Fruit fly (Drosophila melanogaster) whole organism, embryonic: ENCODE data around the gene zye.

Experiments
- Awh ChIP-seq: fragments of 200-800 bp; sonication (Bioruptor generic); IDR thresholded peaks from 2 replicates; pipeline ENCODE4, ENCODE4 v1.3.6; 2022; ENCODE audit warnings: missing biosample characterization, missing genetic modification characterization
- B-H2 ChIP-seq: fragments of 200-800 bp; sonication (Bioruptor generic); optimal IDR thresholded peaks from 2 replicates; lab custom pipeline; 2018; ENCODE audit warnings: missing biosample characterization, mild to moderate bottlenecking, missing genetic modification characterization
- Bgb ChIP-seq: fragments of 200-800 bp; sonication (Bioruptor generic); IDR thresholded peaks from 2 replicates; pipeline ENCODE4 v1.3.6; 2022; ENCODE audit warnings: missing biosample characterization, missing genetic modification characterization; ENCODE audit not compliant: partially characterized antibody
- CG10321 ChIP-seq: fragments of 200-800 bp; sonication (Bioruptor generic); IDR thresholded peaks from 2 replicates; pipeline ENCODE4 v1.3.6; 2022; ENCODE audit warnings: missing biosample characterization, missing genetic modification characterization
- CG11085 ChIP-seq: fragments of 200-800 bp; sonication (Bioruptor generic); IDR thresholded peaks from 2 replicates; pipeline ENCODE4 v1.3.6; 2022; ENCODE audit warnings: missing biosample characterization, missing genetic modification characterization
- CG12071 ChIP-seq: fragments of 200-800 bp; sonication (Bioruptor generic); optimal IDR thresholded peaks from 3 replicates; lab custom pipeline; 2018; ENCODE audit warnings: missing biosample characterization, mild to moderate bottlenecking, missing genetic modification characterization
- CG12769 ChIP-seq: fragments of 200-800 bp; sonication (Bioruptor generic); optimal IDR thresholded peaks from 2 replicates; lab custom pipeline; 2019; ENCODE audit warnings: missing biosample characterization, mild to moderate bottlenecking, missing genetic modification characterization, moderate library complexity
- CG13424 ChIP-seq: fragments of 200-800 bp; sonication (Bioruptor generic); optimal IDR thresholded peaks from 2 replicates; lab custom pipeline; 2019; ENCODE audit warnings: missing biosample characterization, mild to moderate bottlenecking, missing genetic modification characterization, moderate library complexity
- CG15269 ChIP-seq: fragments of 200-800 bp; sonication (Bioruptor generic); optimal IDR thresholded peaks from 2 replicates; lab custom pipeline; 2018; ENCODE audit warnings: missing biosample characterization, mild to moderate bottlenecking, missing genetic modification characterization, moderate library complexity
- CG16813 ChIP-seq: fragments of 200-800 bp; sonication (Bioruptor generic); IDR thresholded peaks from 3 replicates; pipeline ENCODE4 v1.3.6; 2022; ENCODE audit warnings: missing biosample characterization, missing genetic modification characterization; ENCODE audit not compliant: partially characterized antibody
- CG18011 ChIP-seq: fragments of 200-800 bp; sonication (Bioruptor generic); optimal IDR thresholded peaks from 2 replicates; lab custom pipeline; 2017; ENCODE audit warnings: missing biosample characterization, missing genetic modification characterization, mild to moderate bottlenecking, moderate library complexity, missing genotype
- CG18599 ChIP-seq: fragments of 200-800 bp; sonication (Bioruptor generic); optimal IDR thresholded peaks from 3 replicates; lab custom pipeline; 2017; ENCODE audit warnings: missing biosample characterization, missing genetic modification characterization, mild to moderate bottlenecking, moderate library complexity, missing genetic modification reagents
- CG2678 ChIP-seq: fragments of 200-800 bp; sonication (Bioruptor generic); optimal IDR thresholded peaks from 3 replicates; lab custom pipeline; 2019; ENCODE audit warnings: missing biosample characterization, mild to moderate bottlenecking, missing genetic modification characterization, moderate library complexity
- CG31441 ChIP-seq: fragments of 200-800 bp; sonication (Bioruptor generic); IDR thresholded peaks from 2 replicates; pipeline ENCODE4 v1.3.6; 2022; ENCODE audit warnings: missing biosample characterization, missing genetic modification characterization
- CG3726 ChIP-seq: fragments of 200-800 bp; sonication (Bioruptor generic); IDR thresholded peaks from 3 replicates; pipeline ENCODE4, ENCODE4 v1.3.6; 2022; ENCODE audit warnings: missing biosample characterization, missing genetic modification characterization
- CG6765 ChIP-seq: fragments of 200-800 bp; sonication (Bioruptor generic); optimal IDR thresholded peaks from 3 replicates; lab custom pipeline; 2017; ENCODE audit warnings: missing biosample characterization, mild to moderate bottlenecking, missing genetic modification characterization
- CG7786 ChIP-seq: fragments of 200-800 bp; sonication (Bioruptor generic); optimal IDR thresholded peaks from 2 replicates; lab custom pipeline; 2016; ENCODE audit warnings: missing biosample characterization, missing genetic modification characterization
- CG8359 ChIP-seq: fragments of 200-800 bp; sonication (Bioruptor generic); optimal IDR thresholded peaks from 2 replicates; lab custom pipeline; 2017; ENCODE audit warnings: missing biosample characterization, mild to moderate bottlenecking, missing genetic modification characterization, borderline replicate concordance
- CG8924 ChIP-seq: fragments of 200-800 bp; optimal IDR thresholded peaks from 3 replicates; lab custom pipeline; 2019; ENCODE audit warnings: missing biosample characterization, mild to moderate bottlenecking, missing genetic modification characterization, moderate library complexity
- CG9876 ChIP-seq: fragments of 200-800 bp; sonication (Bioruptor generic); optimal IDR thresholded peaks from 2 replicates; lab custom pipeline; 2016; ENCODE audit warnings: missing biosample characterization, missing genetic modification characterization
- CTCF ChIP-seq: fragments of 200-800 bp; sonication (Bioruptor generic); optimal IDR thresholded peaks from 2 replicates; lab custom pipeline; 2017; ENCODE audit warnings: missing biosample characterization, mild to moderate bottlenecking, missing genetic modification characterization, moderate library complexity
- D19B ChIP-seq: fragments of 200-800 bp; sonication (Bioruptor generic); optimal IDR thresholded peaks from 2 replicates; lab custom pipeline; 2017; ENCODE audit warnings: missing biosample characterization, mild to moderate bottlenecking, missing genetic modification characterization
- Doc3 ChIP-seq: fragments of 200-800 bp; sonication (Bioruptor generic); IDR thresholded peaks from 3 replicates; pipeline ENCODE4 v1.3.6; 2022; ENCODE audit warnings: missing biosample characterization, missing genetic modification characterization; ENCODE audit not compliant: partially characterized antibody
- Hand ChIP-seq: fragments of 200-800 bp; sonication (Bioruptor generic); optimal IDR thresholded peaks from 2 replicates; lab custom pipeline; 2017; ENCODE audit warnings: mild to moderate bottlenecking, missing biosample characterization, missing genetic modification reagents, missing genetic modification characterization
- Hey ChIP-seq: fragments of 200-800 bp; sonication (Bioruptor generic); optimal IDR thresholded peaks from 3 replicates; lab custom pipeline; 2018; ENCODE audit warnings: missing biosample characterization, mild to moderate bottlenecking, missing genetic modification characterization
- HmgD ChIP-seq: fragments of 200-800 bp; sonication (Bioruptor generic); optimal IDR thresholded peaks from 3 replicates; lab custom pipeline; 2016; ENCODE audit warnings: missing biosample characterization, missing genetic modification characterization
- Max ChIP-seq: fragments of 200-800 bp; sonication (Bioruptor generic); optimal IDR thresholded peaks from 2 replicates; lab custom pipeline; 2016; ENCODE audit warnings: missing biosample characterization, mild to moderate bottlenecking, missing genetic modification characterization
- NK7.1 ChIP-seq: fragments of 200-800 bp; sonication (Bioruptor generic); optimal IDR thresholded peaks from 3 replicates; lab custom pipeline; 2016; ENCODE audit warnings: missing biosample characterization, missing genetic modification characterization
- Sox102F ChIP-seq: fragments of 200-800 bp; sonication (Bioruptor generic); optimal IDR thresholded peaks from 2 replicates; lab custom pipeline; 2018; ENCODE audit warnings: missing biosample characterization, mild to moderate bottlenecking, missing genetic modification characterization, moderate library complexity
- Tbp ChIP-seq: fragments of >200 bp; optimal IDR thresholded peaks from 2 replicates; lab custom pipeline; 2018; ENCODE audit warnings: missing biosample characterization, missing genetic modification characterization
- cato ChIP-seq: fragments of 200-800 bp; sonication (Bioruptor generic); optimal IDR thresholded peaks from 2 replicates; lab custom pipeline; 2016; ENCODE audit warnings: missing biosample characterization, missing genetic modification characterization, borderline replicate concordance
- caup ChIP-seq: fragments of 200-800 bp; sonication (Bioruptor generic); optimal IDR thresholded peaks from 3 replicates; lab custom pipeline; 2017; ENCODE audit warnings: missing biosample characterization, mild to moderate bottlenecking, missing genetic modification characterization, moderate library complexity; ENCODE audit not compliant: severe bottlenecking
- chinmo ChIP-seq: fragments of 200-800 bp; sonication (Bioruptor generic); IDR thresholded peaks from 4 replicates; pipeline ENCODE4 v1.3.6; 2022; ENCODE audit warnings: missing biosample characterization, missing genetic modification characterization; ENCODE audit not compliant: partially characterized antibody
- chn ChIP-seq: fragments of 200-800 bp; sonication (Bioruptor generic); optimal IDR thresholded peaks from 2 replicates; lab custom pipeline; 2016; ENCODE audit warnings: missing biosample characterization, missing genetic modification characterization
- crc ChIP-seq: fragments of 200-800 bp; sonication (Bioruptor generic); optimal IDR thresholded peaks from 2 replicates; lab custom pipeline; 2016; ENCODE audit warnings: missing biosample characterization, missing genetic modification characterization
- cwo ChIP-seq: fragments of 200-800 bp; sonication (Bioruptor generic); optimal IDR thresholded peaks from 3 replicates; lab custom pipeline; 2017; ENCODE audit warnings: missing biosample characterization, missing genetic modification characterization, mild to moderate bottlenecking, moderate library complexity, missing genetic modification reagents
- dan ChIP-seq: fragments of 200-800 bp; sonication (Bioruptor generic); IDR thresholded peaks from 2 replicates; pipeline ENCODE4 v1.3.6; 2022; ENCODE audit warnings: missing biosample characterization, missing genetic modification characterization
- dati ChIP-seq: fragments of 200-800 bp; sonication (Bioruptor generic); IDR thresholded peaks from 2 replicates; pipeline ENCODE4 v1.3.6; 2022; ENCODE audit warnings: missing biosample characterization, missing genetic modification characterization
- dimm ChIP-seq: fragments of 200-800 bp; sonication (Bioruptor generic); IDR thresholded peaks from 2 replicates; pipeline ENCODE4 v1.3.6; 2022; ENCODE audit warnings: missing biosample characterization, missing genetic modification characterization
- dpn ChIP-seq, 2 experiments: fragments of 200-800 bp; sonication (Bioruptor generic); optimal IDR thresholded peaks; 3 replicates each; lab custom pipeline; 2016; ENCODE audit warnings: missing biosample characterization in 2 of 2, missing genetic modification characterization in 2 of 2
- fd102C ChIP-seq: fragments of 200-800 bp; sonication (Bioruptor generic); optimal IDR thresholded peaks from 2 replicates; lab custom pipeline; 2018; ENCODE audit warnings: missing biosample characterization, mild to moderate bottlenecking, missing genetic modification characterization, moderate library complexity
- fu2 ChIP-seq: fragments of 200-800 bp; sonication (Bioruptor generic); optimal IDR thresholded peaks from 2 replicates; lab custom pipeline; 2016; ENCODE audit warnings: missing biosample characterization, missing genetic modification characterization
- gt ChIP-seq: fragments of 200-800 bp; sonication (Bioruptor generic); IDR thresholded peaks from 2 replicates; pipeline ENCODE4 v1.3.6; 2022; ENCODE audit warnings: missing biosample characterization, missing genetic modification characterization
- hth ChIP-seq: fragments of >200 bp; optimal IDR thresholded peaks from 2 replicates; lab custom pipeline; 2017; ENCODE audit warnings: inconsistent platforms
- insv ChIP-seq, 2 experiments: fragments of 200-800 bp; sonication (Bioruptor generic); optimal IDR thresholded peaks; 3 replicates each; lab custom pipeline; 2016 to 2018; ENCODE audit warnings: missing biosample characterization in 2 of 2, missing genetic modification characterization in 2 of 2
- odd ChIP-seq: fragments of 200-800 bp; sonication (Bioruptor generic); optimal IDR thresholded peaks from 2 replicates; lab custom pipeline; 2017; ENCODE audit warnings: missing biosample characterization, mild to moderate bottlenecking, missing genetic modification characterization
- row ChIP-seq: fragments of 200-800 bp; sonication (Bioruptor generic); IDR thresholded peaks from 3 replicates; pipeline ENCODE4 v1.3.6; 2022; ENCODE audit warnings: missing biosample characterization, missing genetic modification characterization
- tna ChIP-seq: fragments of 200-800 bp; sonication (Bioruptor generic); IDR thresholded peaks from 2 replicates; pipeline ENCODE4 v1.3.6; 2022; ENCODE audit warnings: missing biosample characterization, missing genetic modification characterization; ENCODE audit not compliant: partially characterized antibody
- vfl ChIP-seq: fragments of 200-800 bp; sonication (Bioruptor generic); optimal IDR thresholded peaks from 2 replicates; lab custom pipeline; 2016; ENCODE audit warnings: missing biosample characterization, missing genetic modification characterization
- zfh1 ChIP-seq: fragments of 200-800 bp; sonication (Bioruptor generic); IDR thresholded peaks from 3 replicates; pipeline ENCODE4 v1.3.6; 2022; ENCODE audit warnings: missing biosample characterization, missing genetic modification characterization

zye gene

dm6 chr3L:20399550-20400109 is 13.8 kb upstream of the zye start (continued):
- peak; percentile 91 for TF ChIP-seq CG7786 (GFP tag; lab: Kevin White, UChicago)
- peak; percentile 84 for TF ChIP-seq Awh (GFP tag; lab: Robert Waterston, UW)
- peak; percentile 78 for TF ChIP-seq chn (GFP tag; lab: Kevin White, UChicago)
- peak; percentile 95 for TF ChIP-seq CG2678 (tag; lab: Kevin White, UChicago)
- TF ChIP-seq fu2 (GFP tag; lab: Kevin White, UChicago): peak; percentile 71
- peak; percentile 94 for TF ChIP-seq CG13424 (tag; lab: Kevin White, UChicago)
- TF ChIP-seq row (GFP tag; lab: Robert Waterston, UW): peak; percentile 94
- TF ChIP-seq CG16813 (GFP tag; lab: Robert Waterston, UW): no peak
- peak; percentile 63 for TF ChIP-seq NK7.1
- peak; percentile 89 for TF ChIP-seq CG12769 (tag; lab: Kevin White, UChicago)
- TF ChIP-seq dpn (GFP tag; optimal IDR thresholded peaks at IDR 0.05; lab: Kevin White, UChicago): peak; percentile 84 to 88
- TF ChIP-seq dimm (GFP tag; lab: Robert Waterston, UW): 0 out of 2 replicates have a peak, but pooled peaks have one; percentile 35
- TF ChIP-seq CG3726 (GFP tag; lab: Robert Waterston, UW): peak; percentile 68; the same call in 1 of the 3 replicates
- no peak for TF ChIP-seq dan (GFP tag; lab: Robert Waterston, UW)
- no peak for TF ChIP-seq chinmo
- peak in 1 of 2 experiments; percentile 57 for TF ChIP-seq insv (GFP tag; optimal IDR thresholded peaks at IDR 0.05; lab: Kevin White, UChicago)
- peak; percentile 53; the same call in 1 of the 2 replicates for TF ChIP-seq gt (GFP tag; lab: Robert Waterston, UW)
- peak; percentile 65 for TF ChIP-seq CG18011 (GFP tag; lab: Kevin White, UChicago)
- peak; percentile 85 for TF ChIP-seq CG6765 (GFP tag; lab: Kevin White, UChicago)
- TF ChIP-seq tna: no peak
- TF ChIP-seq CG10321 (GFP tag; lab: Robert Waterston, UW): peak; percentile 54; the same call in 1 of the 2 replicates
- TF ChIP-seq CG18599: peak; percentile 88
- TF ChIP-seq Doc3 (GFP tag; lab: Robert Waterston, UW): no peak
- TF ChIP-seq cato (GFP tag; lab: Kevin White, UChicago): peak; percentile 58
- TF ChIP-seq HmgD (GFP tag; lab: Kevin White, UChicago): peak; percentile 67
- TF ChIP-seq CG11085 (GFP tag; lab: Robert Waterston, UW): peak; percentile 77
- TF ChIP-seq Max: peak; percentile 86
- no peak for TF ChIP-seq Hey
- peak; percentile 82 for TF ChIP-seq zfh1 (GFP tag; lab: Robert Waterston, UW)
- no peak; the same call in 1 of the 2 replicates for TF ChIP-seq dati (GFP tag; lab: Robert Waterston, UW)
- TF ChIP-seq odd: peak; percentile 90
- TF ChIP-seq CG15269 (tag; lab: Kevin White, UChicago): peak; percentile 94
- peak; percentile 93 for TF ChIP-seq CG31441 (GFP tag; lab: Robert Waterston, UW)
- TF ChIP-seq crc (GFP tag; lab: Kevin White, UChicago): peak; percentile 69
- no peak for TF ChIP-seq Bgb (GFP tag; lab: Robert Waterston, UW)
- peak; percentile 78 for TF ChIP-seq vfl (GFP tag; lab: Kevin White, UChicago)
- peak; percentile 77 for TF ChIP-seq CG12071 (GFP tag; lab: Kevin White, UChicago)
- TF ChIP-seq CG8359 (GFP tag; lab: Kevin White, UChicago): peak; percentile 72
- TF ChIP-seq fd102C (GFP tag; lab: Kevin White, UChicago): no peak
- TF ChIP-seq CTCF: peak; percentile 33
- peak; percentile 84 for TF ChIP-seq Hand (GFP tag; lab: Kevin White, UChicago)
- TF ChIP-seq hth (lab: Kevin White, UChicago): no peak
- no peak for TF ChIP-seq Tbp (GFP tag; lab: Kevin White, UChicago)
- peak; percentile 91 for TF ChIP-seq B-H2 (GFP tag; lab: Kevin White, UChicago)
- peak; percentile 92 for TF ChIP-seq Sox102F
- TF ChIP-seq CG8924 (tag; lab: Kevin White, UChicago): peak; percentile 93
- peak; percentile 68 for TF ChIP-seq D19B (GFP tag; lab: Kevin White, UChicago)
- TF ChIP-seq caup (GFP tag; lab: Kevin White, UChicago): peak; percentile 85
- peak; percentile 62 for TF ChIP-seq CG9876 (GFP tag; lab: Kevin White, UChicago)
- TF ChIP-seq cwo: peak; percentile 85
